Worm (Caenorhabditis elegans) whole organism, early embryonic: ENCODE results near the gene Y116A8C.468.
"Not testable (repeated sequence)": the region's sequence is repeated elsewhere in the genome, so short reads cannot be mapped to it uniquely, and the experiment has no call there.

ENCODE experiments used
- B0310.2 ChIP-seq: sonication (generic microtip); optimal IDR thresholded peaks from 2 replicates; lab custom pipeline; 2016; ENCODE audit warnings: mild to moderate bottlenecking, missing genetic modification characterization, missing compliant biosample characterization
- F13C5.2 ChIP-seq: sonication (generic microtip); optimal IDR thresholded peaks from 2 replicates; lab custom pipeline; 2017; ENCODE audit warnings: mild to moderate bottlenecking, missing genetic modification characterization, inconsistent platforms, missing compliant biosample characterization
- aly-1 ChIP-seq: sonication (generic microtip); optimal IDR thresholded peaks from 2 replicates; lab custom pipeline; 2016; ENCODE audit warnings: missing genetic modification characterization, missing compliant biosample characterization
- ama-1 ChIP-seq: fragments of 150-350 bp; optimal IDR thresholded peaks from 2 replicates; lab custom pipeline; 2014
- ceh-13 ChIP-seq: fragments of 200-800 bp; sonication (Bioruptor generic); optimal IDR thresholded peaks from 2 replicates; lab custom pipeline; 2018; ENCODE audit warnings: mild to moderate bottlenecking, missing genetic modification characterization, missing compliant biosample characterization
- ceh-36 ChIP-seq: sonication (generic microtip); optimal IDR thresholded peaks from 2 replicates; lab custom pipeline; 2016; ENCODE audit warnings: missing genetic modification characterization, inconsistent platforms, missing compliant biosample characterization
- ets-7 ChIP-seq: sonication (generic microtip); optimal IDR thresholded peaks from 2 replicates; lab custom pipeline; 2016; ENCODE audit warnings: missing genotype, missing genetic modification characterization, missing compliant biosample characterization
- flt-1 ChIP-seq: fragments of 200-800 bp; sonication (Bioruptor generic); IDR thresholded peaks from 2 replicates; pipeline ENCODE4 v1.3.6; 2022; ENCODE audit warnings: missing genetic modification characterization, missing compliant biosample characterization
- hmbx-1 ChIP-seq: sonication (generic microtip); optimal IDR thresholded peaks from 2 replicates; lab custom pipeline; 2016; ENCODE audit warnings: mild to moderate bottlenecking, missing genetic modification characterization, missing compliant biosample characterization
- hmg-4 ChIP-seq: fragments of 200-800 bp; sonication (Bioruptor generic); optimal IDR thresholded peaks from 2 replicates; lab custom pipeline; 2018; ENCODE audit warnings: mild to moderate bottlenecking, missing genetic modification characterization, missing compliant biosample characterization
- hnd-1 ChIP-seq: sonication (generic microtip); optimal IDR thresholded peaks from 2 replicates; lab custom pipeline; 2016; ENCODE audit warnings: missing genetic modification characterization, missing compliant biosample characterization
- pes-1 ChIP-seq: fragments of 200-800 bp; sonication (Bioruptor generic); IDR thresholded peaks from 2 replicates; pipeline ENCODE4 v1.3.6; 2022; ENCODE audit warnings: missing genetic modification reagents, missing genetic modification characterization, missing compliant biosample characterization
- scrt-1 ChIP-seq: fragments of 200-800 bp; sonication (Bioruptor generic); IDR thresholded peaks from 2 replicates; pipeline ENCODE4 v1.3.6; 2022; ENCODE audit warnings: missing genetic modification characterization, missing compliant biosample characterization
- sea-1 ChIP-seq: fragments of 200-800 bp; sonication (Bioruptor generic); conservative IDR thresholded peaks from 2 replicates; pipeline ENCODE4 v1.3.6; 2022; ENCODE audit warnings: missing genetic modification characterization, missing compliant biosample characterization
- tbx-11 ChIP-seq: fragments of 200-800 bp; sonication (Bioruptor generic); IDR thresholded peaks from 2 replicates; pipeline ENCODE4 v1.3.6; 2022; ENCODE audit warnings: missing genetic modification characterization, missing compliant biosample characterization
- tbx-37 ChIP-seq: fragments of 200-800 bp; sonication (Bioruptor generic); conservative IDR thresholded peaks from 2 replicates; pipeline ENCODE4 v1.3.6; 2022; ENCODE audit warnings: missing genetic modification reagents, missing genetic modification characterization, missing compliant biosample characterization
- tra-4 ChIP-seq: sonication (generic microtip); optimal IDR thresholded peaks from 2 replicates; lab custom pipeline; 2017; ENCODE audit warnings: missing genetic modification characterization, missing compliant biosample characterization

Y116A8C.468 gene

ce11 chrIV:16917831-16918429 lies at the start of gene Y116A8C.468, which contains the start of gene Y116A8C.469:
Y116A8C.468 (plus strand) TSS chrIV:16918379.
Y116A8C.469 (minus strand) TSS chrIV:16917931.
- TF ChIP-seq B0310.2 (no peak), ets-7 (tag; lab: Kevin White, UChicago) (no peak), hmbx-1 (no peak), tbx-37 (GFP tag; lab: Robert Waterston, UW) (no peak), hnd-1 (tag; lab: Kevin White, UChicago) (no peak), ceh-13 (no peak), hmg-4 (GFP tag; lab: Kevin White, UChicago) (no peak), F13C5.2 (no peak)

ce11 chrIV:16868900-16869299 lies 49.3 kb upstream of the Y116A8C.468 start, which contains the start of gene T06A10.106:
T06A10.106 (minus strand) TSS chrIV:16869000.
- no peak for TF ChIP-seq ceh-13
- no peak for TF ChIP-seq tra-4
- TF ChIP-seq pes-1 (GFP tag; lab: Robert Waterston, UW): no peak
- TF ChIP-seq B0310.2: no peak
- no peak for TF ChIP-seq F13C5.2
- no peak for TF ChIP-seq hmg-4 (GFP tag; lab: Kevin White, UChicago)
- TF ChIP-seq flt-1 (GFP tag; lab: Robert Waterston, UW): no peak

- TF ChIP-seq pes-1 (GFP tag; lab: Robert Waterston, UW): peak; percentile 53; the same call in 1 of the 2 replicates
- peak; percentile 47; the same call in 1 of the 2 replicates for TF ChIP-seq flt-1 (GFP tag; lab: Robert Waterston, UW)
Observed at ce11 chrIV:16882414-16882813, 35.8 kb upstream of the Y116A8C.468 start.

- TF ChIP-seq scrt-1 (GFP tag; lab: Robert Waterston, UW): no peak
- no peak for TF ChIP-seq B0310.2
- TF ChIP-seq hmg-4 (GFP tag; lab: Kevin White, UChicago): no peak
- no peak for TF ChIP-seq ceh-36 (tag; lab: Kevin White, UChicago)
- TF ChIP-seq ets-7 (tag; lab: Kevin White, UChicago): no peak
- no peak for TF ChIP-seq ama-1 (lab: Kevin White, UChicago)
- no peak for TF ChIP-seq pes-1 (GFP tag; lab: Robert Waterston, UW)
- no peak for TF ChIP-seq hmbx-1
- no peak for TF ChIP-seq tra-4
- TF ChIP-seq F13C5.2: no peak
- no peak for TF ChIP-seq aly-1
- TF ChIP-seq hnd-1 (tag; lab: Kevin White, UChicago): no peak
- no peak for TF ChIP-seq tbx-37 (GFP tag; lab: Robert Waterston, UW)
Observed at ce11 chrIV:16888580-16888979, 29.6 kb upstream of the Y116A8C.468 start.

- TF ChIP-seq hmg-4 (GFP tag; lab: Kevin White, UChicago); sea-1; tbx-37 (GFP tag; lab: Robert Waterston, UW): not testable (repeated sequence)
Observed at ce11 chrIV:16895288-16895687, 22.9 kb upstream of the Y116A8C.468 start, which contains the start of gene T06A10.2. T06A10.2 (plus strand) TSS chrIV:16895588.

ce11 chrIV:16898205-16898604 lies 20.0 kb upstream of the Y116A8C.468 start:
- no peak for TF ChIP-seq flt-1 (GFP tag; lab: Robert Waterston, UW)
- TF ChIP-seq ama-1 (lab: Kevin White, UChicago): no peak
- TF ChIP-seq tbx-37 (GFP tag; lab: Robert Waterston, UW): no peak

ce11 chrIV:16915751-16916150 lies 2.4 kb upstream of the Y116A8C.468 start, which contains the start of gene Y116A8C.3:
Y116A8C.3 (plus strand) TSS chrIV:16916051.
- TF ChIP-seq aly-1 (no peak), scrt-1 (GFP tag; lab: Robert Waterston, UW) (no peak), hnd-1 (tag; lab: Kevin White, UChicago) (no peak), hmg-4 (GFP tag; lab: Kevin White, UChicago) (no peak), ceh-36 (tag; lab: Kevin White, UChicago) (no peak), ets-7 (tag; lab: Kevin White, UChicago) (no peak), tbx-37 (GFP tag; lab: Robert Waterston, UW) (no peak), ama-1 (lab: Kevin White, UChicago) (no peak), B0310.2 (no peak), pes-1 (GFP tag; lab: Robert Waterston, UW) (no peak), F13C5.2 (no peak)

ce11 chrIV:16919212-16919775 lies 1.1 kb downstream of the Y116A8C.468 start, which contains the start of the genes Y116A8C.470 and Y116A8C.463:
Y116A8C.470 (minus strand) TSS chrIV:16919312.
Y116A8C.463 (plus strand) TSS chrIV:16919725.
- TF ChIP-seq B0310.2: no peak
- TF ChIP-seq scrt-1 (GFP tag; lab: Robert Waterston, UW): no peak

ce11 chrIV:16920041-16920440 lies 1.9 kb downstream of the Y116A8C.468 start, which contains the start of gene nep-23:
nep-23 (plus strand) TSS chrIV:16920341.
- no peak for TF ChIP-seq scrt-1 (GFP tag; lab: Robert Waterston, UW)
- no peak for TF ChIP-seq tra-4
- TF ChIP-seq tbx-11 (GFP tag; lab: Robert Waterston, UW): no peak
- TF ChIP-seq ceh-13: no peak
- TF ChIP-seq aly-1: no peak
- TF ChIP-seq pes-1 (GFP tag; lab: Robert Waterston, UW): no peak
- no peak for TF ChIP-seq tbx-37 (GFP tag; lab: Robert Waterston, UW)
- no peak for TF ChIP-seq hmbx-1
- TF ChIP-seq B0310.2: no peak
- TF ChIP-seq ets-7 (tag; lab: Kevin White, UChicago): no peak
- no peak for TF ChIP-seq sea-1
